Worm (Caenorhabditis elegans): ENCODE results near the gene aco-2.

DNA sequence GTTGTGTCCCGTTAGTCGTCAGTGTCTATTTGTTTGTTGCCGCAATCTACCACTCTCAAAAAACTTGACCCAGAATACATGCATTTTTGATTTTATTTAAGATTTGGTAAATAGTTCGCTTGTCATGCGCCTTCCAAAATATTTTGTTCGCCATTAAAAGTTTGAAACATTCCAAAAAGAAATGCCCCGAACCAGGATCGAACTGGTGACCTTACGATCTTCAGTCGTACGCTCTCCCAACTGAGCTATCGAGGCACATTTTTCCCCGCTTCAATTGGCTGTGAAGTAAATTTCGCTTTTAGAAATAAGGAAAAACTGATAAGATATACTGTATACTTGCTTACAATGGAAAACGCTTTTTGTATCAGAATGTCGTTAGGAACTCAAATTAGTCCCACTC lies 4.8 kb downstream of the aco-2 start:
- TF ChIP-seq aly-1 (tag; optimal IDR thresholded peaks at IDR 0.05) (no peak), ceh-36 (tag; optimal IDR thresholded peaks at IDR 0.05) (no peak), ama-1 (optimal IDR thresholded peaks at IDR 0.05) (no peak), ets-7 (tag; optimal IDR thresholded peaks at IDR 0.05) (no peak), sea-1 (GFP tag; conservative IDR thresholded peaks at IDR 0.05) (no peak), scrt-1 (GFP tag; IDR thresholded peaks at IDR 0.05) (no peak), hmbx-1 (tag; optimal IDR thresholded peaks at IDR 0.05) (no peak), F13C5.2 (tag; optimal IDR thresholded peaks at IDR 0.05) (no peak), tbx-37 (GFP tag; conservative IDR thresholded peaks at IDR 0.05) (no peak), flt-1 (GFP tag; IDR thresholded peaks at IDR 0.05) (no peak), B0310.2 (tag; optimal IDR thresholded peaks at IDR 0.05) (no peak), tra-4 (tag; optimal IDR thresholded peaks at IDR 0.05) (no peak)

Measured in whole organism, early embryonic.